Worm (Caenorhabditis elegans) whole organism, late embryonic: ENCODE data around the gene mam-5.

Experiments used
- C08G9.2 ChIP-seq: sonication (generic microtip); optimal IDR thresholded peaks from 2 replicates; lab custom pipeline; 2016; ENCODE audit warnings: mild to moderate bottlenecking, missing genetic modification characterization, moderate library complexity, missing compliant biosample characterization
- C38D4.7 ChIP-seq: fragments of 200-800 bp; sonication (Bioruptor generic); optimal IDR thresholded peaks from 2 replicates; lab custom pipeline; 2018; ENCODE audit warnings: mild to moderate bottlenecking, missing genetic modification characterization, moderate library complexity, missing compliant biosample characterization
- F13H6.1 ChIP-seq: sonication (generic microtip); optimal IDR thresholded peaks from 2 replicates; lab custom pipeline; 2016; ENCODE audit warnings: missing genetic modification characterization, missing compliant biosample characterization
- K09A11.1 ChIP-seq: sonication (generic microtip); optimal IDR thresholded peaks from 2 replicates; lab custom pipeline; 2017; ENCODE audit warnings: antibody characterized with exemption, mild to moderate bottlenecking, missing genetic modification characterization, missing compliant biosample characterization; ENCODE audit not compliant: insufficient read depth
- T23F11.4 ChIP-seq: fragments of 200-800 bp; sonication (Bioruptor generic); optimal IDR thresholded peaks from 2 replicates; lab custom pipeline; 2018; ENCODE audit warnings: mild to moderate bottlenecking, missing genetic modification characterization, missing compliant biosample characterization
- ama-1 ChIP-seq: fragments of 150-350 bp; optimal IDR thresholded peaks from 2 replicates; lab custom pipeline; 2014
- ceh-18 ChIP-seq: sonication (generic microtip); optimal IDR thresholded peaks from 2 replicates; lab custom pipeline; 2016; ENCODE audit warnings: missing genetic modification characterization, missing compliant biosample characterization
- ceh-19 ChIP-seq: fragments of 200-800 bp; sonication (Bioruptor generic); optimal IDR thresholded peaks from 2 replicates; lab custom pipeline; 2018; ENCODE audit warnings: mild to moderate bottlenecking, missing genetic modification characterization, missing compliant biosample characterization
- ceh-30 ChIP-seq: fragments of 150-350 bp; optimal IDR thresholded peaks from 2 replicates; lab custom pipeline; 2014; ENCODE audit warnings: missing biosample characterization, missing genetic modification characterization
- ceh-31 ChIP-seq: sonication (generic microtip); optimal IDR thresholded peaks from 2 replicates; lab custom pipeline; 2016; ENCODE audit warnings: missing genetic modification characterization, missing compliant biosample characterization
- ceh-34 ChIP-seq: sonication (generic microtip); optimal IDR thresholded peaks from 2 replicates; lab custom pipeline; 2016; ENCODE audit warnings: mild to moderate bottlenecking, missing genetic modification characterization, missing compliant biosample characterization
- ceh-48 ChIP-seq: sonication (generic microtip); optimal IDR thresholded peaks from 2 replicates; lab custom pipeline; 2016; ENCODE audit warnings: missing genetic modification characterization, inconsistent platforms, missing compliant biosample characterization
- che-1 ChIP-seq: sonication (generic microtip); optimal IDR thresholded peaks from 2 replicates; lab custom pipeline; 2016; ENCODE audit warnings: mild to moderate bottlenecking, missing genetic modification characterization, missing compliant biosample characterization
- dmd-4 ChIP-seq: sonication (generic microtip); optimal IDR thresholded peaks from 2 replicates; lab custom pipeline; 2016; ENCODE audit warnings: borderline replicate concordance, missing genetic modification characterization, missing compliant biosample characterization
- dve-1 ChIP-seq: sonication (generic microtip); optimal IDR thresholded peaks from 2 replicates; lab custom pipeline; 2017; ENCODE audit warnings: antibody characterized with exemption, mild to moderate bottlenecking, missing genetic modification characterization, missing compliant biosample characterization
- ets-4 ChIP-seq: sonication (generic microtip); optimal IDR thresholded peaks from 2 replicates; lab custom pipeline; 2016; ENCODE audit warnings: missing genetic modification characterization, missing compliant biosample characterization
- eyg-1 ChIP-seq: sonication (generic microtip); optimal IDR thresholded peaks from 2 replicates; lab custom pipeline; 2016; ENCODE audit warnings: missing genotype, missing genetic modification characterization, missing compliant biosample characterization
- fax-1 ChIP-seq: sonication (generic microtip); optimal IDR thresholded peaks from 2 replicates; lab custom pipeline; 2016; ENCODE audit warnings: missing genotype, missing genetic modification characterization, missing compliant biosample characterization
- fkh-10 ChIP-seq: fragments of 150-350 bp; optimal IDR thresholded peaks from 2 replicates; lab custom pipeline; 2014; ENCODE audit warnings: missing biosample characterization, missing genetic modification reagents, missing genetic modification characterization
- fkh-6 ChIP-seq: sonication (generic microtip); optimal IDR thresholded peaks from 2 replicates; lab custom pipeline; 2016; ENCODE audit warnings: missing genetic modification characterization, missing compliant biosample characterization
- gmeb-2 ChIP-seq: sonication (generic microtip); optimal IDR thresholded peaks from 2 replicates; lab custom pipeline; 2016; ENCODE audit warnings: missing genetic modification characterization, inconsistent platforms, missing compliant biosample characterization
- hlh-6 ChIP-seq: sonication (generic microtip); optimal IDR thresholded peaks from 2 replicates; lab custom pipeline; 2016; ENCODE audit warnings: missing genotype, missing genetic modification characterization, missing compliant biosample characterization
- hlh-8 ChIP-seq: sonication (generic microtip); optimal IDR thresholded peaks from 2 replicates; lab custom pipeline; 2016; ENCODE audit warnings: missing genotype, missing genetic modification characterization, missing compliant biosample characterization
- lin-11 ChIP-seq: fragments of 200-800 bp; sonication (Bioruptor generic); optimal IDR thresholded peaks from 2 replicates; lab custom pipeline; 2018; ENCODE audit warnings: mild to moderate bottlenecking, missing genetic modification characterization, missing compliant biosample characterization
- madf-2 ChIP-seq: sonication (generic microtip); optimal IDR thresholded peaks from 2 replicates; lab custom pipeline; 2017; ENCODE audit warnings: missing genetic modification characterization, missing compliant biosample characterization
- nfya-1 ChIP-seq: sonication (generic microtip); optimal IDR thresholded peaks from 2 replicates; lab custom pipeline; 2017; ENCODE audit warnings: missing genetic modification characterization, mild to moderate bottlenecking, missing compliant biosample characterization, antibody characterized with exemption, moderate library complexity
- nhr-232 ChIP-seq: sonication (generic microtip); optimal IDR thresholded peaks from 2 replicates; lab custom pipeline; 2016; ENCODE audit warnings: missing genetic modification characterization, missing compliant biosample characterization
- odd-2 ChIP-seq: sonication (generic microtip); optimal IDR thresholded peaks from 2 replicates; lab custom pipeline; 2017; ENCODE audit warnings: antibody characterized with exemption, mild to moderate bottlenecking, missing genetic modification characterization, missing compliant biosample characterization
- pag-3 ChIP-seq: sonication (generic microtip); optimal IDR thresholded peaks from 2 replicates; lab custom pipeline; 2016; ENCODE audit warnings: missing compliant biosample characterization, missing genetic modification characterization, borderline replicate concordance
- pax-1 ChIP-seq: fragments of 150-350 bp; optimal IDR thresholded peaks from 2 replicates; lab custom pipeline; 2014; ENCODE audit warnings: missing biosample characterization, missing genetic modification characterization
- pha-2 ChIP-seq: sonication (generic microtip); optimal IDR thresholded peaks from 2 replicates; lab custom pipeline; 2017; ENCODE audit warnings: mild to moderate bottlenecking, missing genetic modification characterization, missing compliant biosample characterization
- pros-1 ChIP-seq: fragments of 150-350 bp; optimal IDR thresholded peaks from 2 replicates; lab custom pipeline; 2014; ENCODE audit warnings: missing biosample characterization, missing genetic modification reagents, missing genetic modification characterization
- sox-2 ChIP-seq: fragments of 200-800 bp; sonication (Bioruptor generic); IDR thresholded peaks from 2 replicates; pipeline ENCODE4 v1.3.6; 2022; ENCODE audit warnings: missing genetic modification reagents, missing genetic modification characterization, missing compliant biosample characterization
- sox-4 ChIP-seq: sonication (generic microtip); optimal IDR thresholded peaks from 2 replicates; lab custom pipeline; 2017; ENCODE audit warnings: mild to moderate bottlenecking, missing genetic modification characterization, inconsistent platforms, missing compliant biosample characterization
- syd-9 ChIP-seq: sonication (generic microtip); optimal IDR thresholded peaks from 2 replicates; lab custom pipeline; 2016; ENCODE audit warnings: mild to moderate bottlenecking, missing genetic modification characterization, moderate library complexity, missing compliant biosample characterization
- tbx-2 ChIP-seq: sonication (generic microtip); optimal IDR thresholded peaks from 2 replicates; lab custom pipeline; 2016; ENCODE audit warnings: missing genetic modification characterization, missing compliant biosample characterization
- tbx-7 ChIP-seq: sonication (generic microtip); optimal IDR thresholded peaks from 2 replicates; lab custom pipeline; 2016; ENCODE audit warnings: missing genotype, missing genetic modification characterization, missing compliant biosample characterization
- unc-3 ChIP-seq, 2 experiments: fragments of 200-800 bp in 1 of 2; sonication (Bioruptor generic) in 1 of 2; sonication (generic microtip) in 1 of 2; conservative IDR thresholded peaks in 1 of 2; optimal IDR thresholded peaks in 1 of 2; 2 replicates each; pipeline versions ENCODE4 v1.3.6 to Lab custom; 2016 to 2022; ENCODE audit warnings: missing compliant biosample characterization in 2 of 2, missing genetic modification characterization in 2 of 2, missing genetic modification reagents in 1 of 2
- unc-42 ChIP-seq: sonication (generic microtip); optimal IDR thresholded peaks from 2 replicates; lab custom pipeline; 2016; ENCODE audit warnings: missing genotype, missing genetic modification characterization, missing compliant biosample characterization
- unc-86 ChIP-seq: sonication (generic microtip); optimal IDR thresholded peaks from 2 replicates; lab custom pipeline; 2016; ENCODE audit warnings: missing genetic modification characterization, missing compliant biosample characterization
- zip-5 ChIP-seq: sonication (generic microtip); optimal IDR thresholded peaks from 2 replicates; lab custom pipeline; 2016; ENCODE audit warnings: missing genetic modification characterization, missing compliant biosample characterization

The mam-5 gene

ce11 chrV:9970119-9970518 lies 17.6 kb downstream of the mam-5 start (continued):
- TF ChIP-seq C38D4.7 (GFP tag; lab: Kevin White, UChicago) = peak; percentile 91
- TF ChIP-seq hlh-8 (tag; lab: Kevin White, UChicago) = peak; percentile 79
- peak; percentile 74 for TF ChIP-seq zip-5 (tag; lab: Kevin White, UChicago)
- peak; percentile 61 for TF ChIP-seq K09A11.1 (tag; lab: Kevin White, UChicago)
- peak; percentile 89 for TF ChIP-seq sox-2 (GFP tag; lab: Robert Waterston, UW)
- peak; percentile 82 for TF ChIP-seq unc-3 (GFP tag; conservative IDR thresholded peaks at IDR 0.05; lab: Robert Waterston, UW)
- TF ChIP-seq unc-3 (tag; optimal IDR thresholded peaks at IDR 0.05; lab: Kevin White, UChicago) = peak; percentile 90
- TF ChIP-seq F13H6.1 = peak; percentile 94
- TF ChIP-seq odd-2 (tag; lab: Kevin White, UChicago) = peak; percentile 43
- TF ChIP-seq che-1 (tag; lab: Kevin White, UChicago) = peak; percentile 91
- peak; percentile 85 for TF ChIP-seq fax-1
- TF ChIP-seq pag-3 (tag; lab: Kevin White, UChicago) = peak; percentile 85
- peak; percentile 95 for TF ChIP-seq ceh-34 (tag; lab: Kevin White, UChicago)
- peak; percentile 95 for TF ChIP-seq unc-86 (tag; lab: Kevin White, UChicago)
- peak; percentile 96 for TF ChIP-seq ceh-19
- TF ChIP-seq tbx-7 = peak; percentile 54
- TF ChIP-seq T23F11.4 (GFP tag; lab: Kevin White, UChicago) = peak; percentile 93
- peak; percentile 88 for TF ChIP-seq C08G9.2 (tag; lab: Kevin White, UChicago)
- TF ChIP-seq syd-9 = peak; percentile 96
- TF ChIP-seq hlh-6 (tag; lab: Kevin White, UChicago) = peak; percentile 95
- peak; percentile 97 for TF ChIP-seq gmeb-2 (tag; lab: Kevin White, UChicago)
- peak; percentile 71 for TF ChIP-seq ets-4 (tag; lab: Kevin White, UChicago)
- TF ChIP-seq, all 69 proteins: peak for 63

ce11 chrV:9974264-9974663 lies 21.8 kb downstream of the mam-5 start:
- TF ChIP-seq madf-2 (tag; lab: Kevin White, UChicago) (no peak), unc-42 (tag; lab: Kevin White, UChicago) (peak; percentile 62), nfya-1 (tag; lab: Kevin White, UChicago) (peak; percentile 28), ceh-31 (tag; lab: Kevin White, UChicago) (peak; percentile 30)

ce11 chrV:9976138-9976537 lies 23.6 kb downstream of the mam-5 start, which contains the start of gene unc-41:
unc-41 (minus strand) TSS chrV:9976238.
- TF ChIP-seq odd-2 (tag; lab: Kevin White, UChicago) (no peak), gmeb-2 (tag; lab: Kevin White, UChicago) (no peak), ceh-48 (tag; lab: Kevin White, UChicago) (no peak), ceh-31 (tag; lab: Kevin White, UChicago) (no peak)
- TF ChIP-seq, all 69 proteins: peak for 0

- no peak for TF ChIP-seq pax-1 (tag; lab: Kevin White, UChicago)
- peak; percentile 54 for TF ChIP-seq unc-42 (tag; lab: Kevin White, UChicago)
- TF ChIP-seq, all 69 proteins: peak for 1
These were observed 24.7 kb downstream of the mam-5 start for ce11 chrV:9977211-9977610.

ce11 chrV:9978425-9978824 lies 25.9 kb downstream of the mam-5 start:
- TF ChIP-seq ama-1 (lab: Kevin White, UChicago) (no peak), unc-86 (tag; lab: Kevin White, UChicago) (no peak), pag-3 (tag; lab: Kevin White, UChicago) (no peak), unc-42 (tag; lab: Kevin White, UChicago) (peak; percentile 25), ceh-48 (tag; lab: Kevin White, UChicago) (peak; percentile 65), C08G9.2 (tag; lab: Kevin White, UChicago) (no peak), che-1 (tag; lab: Kevin White, UChicago) (no peak), dmd-4 (tag; lab: Kevin White, UChicago) (no peak), ceh-18 (no peak), pros-1 (tag; lab: Kevin White, UChicago) (no peak), sox-4 (tag; lab: Kevin White, UChicago) (no peak), tbx-2 (peak; percentile 16), ceh-31 (tag; lab: Kevin White, UChicago) (peak; percentile 63), lin-11 (tag; lab: Kevin White, UChicago) (no peak), nhr-232 (no peak), dve-1 (no peak), fkh-10 (GFP tag; lab: Kevin White, UChicago) (no peak), fkh-6 (tag; lab: Kevin White, UChicago) (no peak), eyg-1 (no peak), pha-2 (tag; lab: Kevin White, UChicago) (no peak), K09A11.1 (tag; lab: Kevin White, UChicago) (no peak), nfya-1 (tag; lab: Kevin White, UChicago) (no peak), madf-2 (tag; lab: Kevin White, UChicago) (no peak), ceh-30 (tag; lab: Kevin White, UChicago) (no peak), unc-3 (GFP tag; conservative IDR thresholded peaks at IDR 0.05; lab: Robert Waterston, UW) (no peak), unc-3 (tag; optimal IDR thresholded peaks at IDR 0.05; lab: Kevin White, UChicago) (no peak)
